Worm (Caenorhabditis elegans): ENCODE measurements around the gene bckd-1A.

The bckd-1A gene

DNA sequence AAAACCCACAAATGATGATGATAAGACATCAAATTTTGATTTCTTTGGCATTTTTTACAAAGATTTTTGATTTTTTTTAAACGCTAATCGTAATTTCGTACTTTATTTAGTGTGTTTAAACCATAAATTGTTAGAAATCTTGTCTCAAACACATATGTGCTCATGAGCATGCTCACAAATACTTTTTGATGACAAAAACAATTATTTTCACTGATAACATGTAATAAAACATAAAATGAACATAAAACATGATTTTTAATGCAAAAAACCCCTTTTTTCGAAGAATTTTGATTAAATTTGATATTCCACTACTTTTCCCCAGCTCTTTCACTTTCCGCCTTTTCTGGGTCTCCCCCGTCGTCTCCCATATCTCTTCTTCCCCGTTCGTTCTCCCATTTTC lies 39.5 kb downstream of the bckd-1A start:
- no peak for TF ChIP-seq ztf-11 (tag; optimal IDR thresholded peaks at IDR 0.05)
- TF ChIP-seq skn-1 (tag; optimal IDR thresholded peaks at IDR 0.05) = peak; percentile 50

DNA sequence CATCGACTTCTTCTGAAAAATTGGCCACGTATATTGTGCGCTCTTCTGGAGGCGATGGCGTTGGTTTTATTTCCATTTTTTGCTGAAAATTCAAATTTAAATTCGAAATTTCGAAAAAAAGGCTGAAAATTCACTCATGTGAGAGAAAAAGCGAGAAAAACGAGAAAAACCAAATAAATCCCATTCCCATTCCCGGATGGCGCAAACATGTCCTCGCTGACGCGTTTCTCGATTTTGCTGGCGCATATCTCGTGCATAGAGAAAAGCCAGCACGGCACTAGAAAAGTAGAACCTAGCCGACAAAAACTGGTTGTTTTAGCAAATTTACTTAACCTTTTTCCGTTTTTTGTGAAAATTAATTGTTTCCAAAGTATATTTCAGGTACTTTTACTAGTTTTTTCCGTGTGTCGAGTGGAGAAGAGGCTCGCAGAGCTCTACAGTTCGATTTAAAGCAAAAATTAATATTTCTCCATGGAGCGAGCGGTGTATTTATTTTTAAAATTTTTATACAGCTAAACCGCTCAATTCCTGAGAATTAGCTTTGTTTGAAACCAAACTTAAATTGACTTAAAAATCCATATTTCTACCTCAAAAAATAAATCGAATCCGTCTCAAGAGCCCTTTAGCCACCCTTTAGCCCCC lies 40.4 kb downstream of the bckd-1A start, which contains the start of gene rbm-7:
TSS of gene rbm-7 (minus strand) at position 82 of the 642 bp plus-strand sequence.
- TF ChIP-seq unc-62 (GFP tag; optimal IDR thresholded peaks at IDR 0.05) (no peak), ztf-4 (tag; optimal IDR thresholded peaks at IDR 0.05) (no peak), snpc-4 (tag; optimal IDR thresholded peaks at IDR 0.05) (no peak), unc-55 (GFP tag; optimal IDR thresholded peaks at IDR 0.05) (peak; percentile 78), blmp-1 (tag; optimal IDR thresholded peaks at IDR 0.05; ENCODE audit: insufficient read depth) (no peak), ceh-16 (tag; optimal IDR thresholded peaks at IDR 0.05) (no peak), Y55F3AM.14 (GFP tag; optimal IDR thresholded peaks at IDR 0.05) (no peak), nhr-25 (tag; optimal IDR thresholded peaks at IDR 0.05) (peak; percentile 49), ztf-11 (tag; optimal IDR thresholded peaks at IDR 0.05) (no peak), elt-3 (tag; optimal IDR thresholded peaks at IDR 0.05) (no peak), nhr-23 (tag; optimal IDR thresholded peaks at IDR 0.05) (no peak), lin-11 (tag; optimal IDR thresholded peaks at IDR 0.05) (peak; percentile 67), mdl-1 (tag; optimal IDR thresholded peaks at IDR 0.05) (no peak), dmd-4 (tag; optimal IDR thresholded peaks at IDR 0.05) (no peak), R02D3.7 (tag; optimal IDR thresholded peaks at IDR 0.05) (peak; percentile 30), peb-1 (tag; optimal IDR thresholded peaks at IDR 0.05) (no peak), nhr-6 (tag; optimal IDR thresholded peaks at IDR 0.05) (no peak), nhr-77 (tag; optimal IDR thresholded peaks at IDR 0.05) (no peak), lin-39 (tag; optimal IDR thresholded peaks at IDR 0.05) (no peak), nhr-237 (tag; optimal IDR thresholded peaks at IDR 0.05) (no peak), lin-13 (GFP tag; optimal IDR thresholded peaks at IDR 0.05) (peak; percentile 58), alr-1 (tag; optimal IDR thresholded peaks at IDR 0.05) (no peak), aly-2 (tag; optimal IDR thresholded peaks at IDR 0.05) (no peak), mbf-1 (tag; optimal IDR thresholded peaks at IDR 0.05) (no peak), nhr-11 (tag; optimal IDR thresholded peaks at IDR 0.05) (no peak), ZK546.5 (tag; optimal IDR thresholded peaks at IDR 0.05) (no peak), nhr-10 (tag; optimal IDR thresholded peaks at IDR 0.05) (no peak), unc-39 (tag; optimal IDR thresholded peaks at IDR 0.05) (no peak), nhr-129 (tag; optimal IDR thresholded peaks at IDR 0.05) (peak; percentile 63), ceh-82 (tag; optimal IDR thresholded peaks at IDR 0.05) (no peak), lsy-2 (tag; optimal IDR thresholded peaks at IDR 0.05) (peak; percentile 85 to 88), sma-3 (GFP tag; optimal IDR thresholded peaks at IDR 0.05) (peak; percentile 36), gmeb-1 (tag; optimal IDR thresholded peaks at IDR 0.05) (peak; percentile 81), skn-1 (tag; optimal IDR thresholded peaks at IDR 0.05) (no peak), ama-1 (optimal IDR thresholded peaks at IDR 0.05) (peak; percentile 37), fos-1 (tag; optimal IDR thresholded peaks at IDR 0.05) (peak; percentile 37), C34F6.9 (tag; optimal IDR thresholded peaks at IDR 0.05) (peak; percentile 84), ztf-1 (GFP tag; conservative IDR thresholded peaks at IDR 0.05) (no peak), sma-9 (GFP tag; optimal IDR thresholded peaks at IDR 0.05) (no peak), sma-9 (tag; optimal IDR thresholded peaks at IDR 0.05) (no peak), F13H6.1 (tag; optimal IDR thresholded peaks at IDR 0.05) (peak; percentile 75), egl-27 (tag; optimal IDR thresholded peaks at IDR 0.05) (peak; percentile 40), crh-2 (tag; optimal IDR thresholded peaks at IDR 0.05) (peak; percentile 70), nhr-12 (tag; optimal IDR thresholded peaks at IDR 0.05) (no peak), sem-4 (tag; optimal IDR thresholded peaks at IDR 0.05) (peak; percentile 59), elt-1 (tag; optimal IDR thresholded peaks at IDR 0.05) (no peak), nhr-21 (tag; optimal IDR thresholded peaks at IDR 0.05) (peak; percentile 37), mab-5 (tag; optimal IDR thresholded peaks at IDR 0.05) (peak; percentile 44), zag-1 (tag; optimal IDR thresholded peaks at IDR 0.05) (no peak)
